Fruit fly (Drosophila melanogaster) whole organism, embryonic: ENCODE results near the gene CG1801.

Experiments used
- Abd-B ChIP-seq: fragments of 200-800 bp; sonication (Bioruptor generic); optimal IDR thresholded peaks from 2 replicates; lab custom pipeline; 2018; ENCODE audit warnings: missing biosample characterization, mild to moderate bottlenecking, missing genetic modification characterization, moderate library complexity
- Asciz ChIP-seq: fragments of 200-800 bp; sonication (Bioruptor generic); optimal IDR thresholded peaks from 2 replicates; lab custom pipeline; 2017; ENCODE audit warnings: missing biosample characterization, mild to moderate bottlenecking, missing genetic modification characterization, missing genetic modification reagents
- CG10274 ChIP-seq: fragments of 200-800 bp; sonication (Bioruptor generic); optimal IDR thresholded peaks from 3 replicates; lab custom pipeline; 2017; ENCODE audit warnings: missing biosample characterization, mild to moderate bottlenecking, missing genetic modification characterization
- CG10979 ChIP-seq: fragments of 200-800 bp; sonication (Bioruptor generic); optimal IDR thresholded peaks from 2 replicates; lab custom pipeline; 2018; ENCODE audit warnings: missing biosample characterization, mild to moderate bottlenecking, missing genetic modification characterization, moderate library complexity
- CG13894 ChIP-seq: fragments of 200-800 bp; sonication (Bioruptor generic); optimal IDR thresholded peaks from 3 replicates; lab custom pipeline; 2018; ENCODE audit warnings: missing biosample characterization, mild to moderate bottlenecking, missing genetic modification characterization, moderate library complexity
- CG1792 ChIP-seq: fragments of 200-800 bp; sonication (Bioruptor generic); optimal IDR thresholded peaks from 2 replicates; lab custom pipeline; 2016; ENCODE audit warnings: missing biosample characterization, missing genetic modification characterization
- CG18011 ChIP-seq: fragments of 200-800 bp; sonication (Bioruptor generic); optimal IDR thresholded peaks from 2 replicates; lab custom pipeline; 2017; ENCODE audit warnings: missing biosample characterization, missing genetic modification characterization, mild to moderate bottlenecking, moderate library complexity, missing genotype
- CG18764 ChIP-seq: fragments of 200-800 bp; sonication (Bioruptor generic); optimal IDR thresholded peaks from 3 replicates; lab custom pipeline; 2016; ENCODE audit warnings: missing biosample characterization, missing genetic modification characterization
- CG2875 ChIP-seq: fragments of 200-800 bp; sonication (Bioruptor generic); optimal IDR thresholded peaks from 2 replicates; lab custom pipeline; 2017; ENCODE audit warnings: missing biosample characterization, mild to moderate bottlenecking, missing genetic modification characterization, missing genetic modification reagents
- CG3065 ChIP-seq: fragments of 200-800 bp; sonication (Bioruptor generic); optimal IDR thresholded peaks from 2 replicates; lab custom pipeline; 2016; ENCODE audit warnings: missing biosample characterization, missing genetic modification characterization
- CG34224 ChIP-seq: fragments of 200-800 bp; sonication (Bioruptor generic); IDR thresholded peaks from 3 replicates; pipeline ENCODE4 v1.3.6; 2022; ENCODE audit warnings: missing biosample characterization, missing genetic modification characterization; ENCODE audit not compliant: partially characterized antibody
- CG6272 ChIP-seq: fragments of 200-800 bp; sonication (Bioruptor generic); IDR thresholded peaks from 2 replicates; pipeline ENCODE4 v1.3.6; 2022; ENCODE audit warnings: missing biosample characterization, missing genetic modification characterization
- CG7357 ChIP-seq: fragments of 200-800 bp; sonication (Bioruptor generic); IDR thresholded peaks from 3 replicates; pipeline ENCODE4 v1.3.6; 2022; ENCODE audit warnings: missing biosample characterization, missing genetic modification characterization
- CG8944 ChIP-seq: fragments of 200-800 bp; sonication (Bioruptor generic); optimal IDR thresholded peaks from 3 replicates; lab custom pipeline; 2016; ENCODE audit warnings: missing biosample characterization, missing genetic modification characterization
- CG9797 ChIP-seq: fragments of 200-800 bp; sonication (Bioruptor generic); optimal IDR thresholded peaks from 3 replicates; lab custom pipeline; 2018; ENCODE audit warnings: missing biosample characterization, mild to moderate bottlenecking, missing genetic modification characterization
- CTCF ChIP-seq: fragments of 200-800 bp; sonication (Bioruptor generic); optimal IDR thresholded peaks from 2 replicates; lab custom pipeline; 2017; ENCODE audit warnings: missing biosample characterization, mild to moderate bottlenecking, missing genetic modification characterization, moderate library complexity
- Dek ChIP-seq: fragments of 200-800 bp; sonication (Bioruptor generic); optimal IDR thresholded peaks from 3 replicates; lab custom pipeline; 2019; ENCODE audit warnings: missing biosample characterization, mild to moderate bottlenecking, missing genetic modification characterization, moderate library complexity
- Dip2 ChIP-seq: fragments of 200-800 bp; sonication (Bioruptor generic); IDR thresholded peaks from 2 replicates; pipeline ENCODE4 v1.3.6; 2022; ENCODE audit warnings: missing biosample characterization, missing genetic modification characterization
- Dll ChIP-seq: fragments of 200-800 bp; sonication (Bioruptor generic); IDR thresholded peaks from 4 replicates; pipeline ENCODE4 v1.3.6; 2022; ENCODE audit warnings: missing biosample characterization, missing genetic modification characterization; ENCODE audit not compliant: partially characterized antibody
- Fer3 ChIP-seq: fragments of 200-800 bp; sonication (Bioruptor generic); optimal IDR thresholded peaks from 2 replicates; lab custom pipeline; 2018; ENCODE audit warnings: missing biosample characterization, mild to moderate bottlenecking, missing genetic modification characterization, moderate library complexity
- Gsc ChIP-seq: fragments of 200-800 bp; sonication (Bioruptor generic); IDR thresholded peaks from 2 replicates; pipeline ENCODE4 v1.3.6; 2022; ENCODE audit warnings: missing biosample characterization, missing genetic modification characterization
- HLH4C ChIP-seq: fragments of 200-800 bp; sonication (Bioruptor generic); IDR thresholded peaks from 3 replicates; pipeline ENCODE4 v1.3.6; 2022; ENCODE audit warnings: missing biosample characterization, missing genetic modification characterization; ENCODE audit not compliant: partially characterized antibody
- HLH54F ChIP-seq: fragments of 200-800 bp; sonication (Bioruptor generic); optimal IDR thresholded peaks from 3 replicates; lab custom pipeline; 2016; ENCODE audit warnings: missing biosample characterization, missing genetic modification characterization
- Hmx ChIP-seq: fragments of 200-800 bp; sonication (Bioruptor generic); optimal IDR thresholded peaks from 2 replicates; lab custom pipeline; 2016; ENCODE audit warnings: missing biosample characterization, missing genetic modification characterization
- MESR4 ChIP-seq: fragments of 200-800 bp; sonication (Bioruptor generic); optimal IDR thresholded peaks from 2 replicates; lab custom pipeline; 2018; ENCODE audit warnings: missing biosample characterization, mild to moderate bottlenecking, missing genetic modification characterization, moderate library complexity
- Mes4 ChIP-seq: fragments of 200-800 bp; sonication (Bioruptor generic); optimal IDR thresholded peaks from 2 replicates; lab custom pipeline; 2016; ENCODE audit warnings: missing biosample characterization, missing genetic modification characterization
- TFAM ChIP-seq: fragments of 200-800 bp; sonication (Bioruptor generic); optimal IDR thresholded peaks from 2 replicates; lab custom pipeline; 2017; ENCODE audit warnings: missing biosample characterization, missing genetic modification characterization, inconsistent platforms
- Usf ChIP-seq: fragments of 200-800 bp; sonication (Bioruptor generic); optimal IDR thresholded peaks from 2 replicates; lab custom pipeline; 2017; ENCODE audit warnings: missing genotype, missing biosample characterization, missing genetic modification characterization
- abd-A ChIP-seq: fragments of 200-800 bp; sonication (Bioruptor generic); optimal IDR thresholded peaks from 3 replicates; lab custom pipeline; 2019; ENCODE audit warnings: missing biosample characterization, mild to moderate bottlenecking, missing genetic modification characterization, moderate library complexity
- btn ChIP-seq: fragments of 200-800 bp; sonication (Bioruptor generic); optimal IDR thresholded peaks from 2 replicates; lab custom pipeline; 2016; ENCODE audit warnings: missing biosample characterization, missing genetic modification characterization
- chinmo ChIP-seq: fragments of 200-800 bp; sonication (Bioruptor generic); IDR thresholded peaks from 4 replicates; pipeline ENCODE4 v1.3.6; 2022; ENCODE audit warnings: missing biosample characterization, missing genetic modification characterization; ENCODE audit not compliant: partially characterized antibody
- crol ChIP-seq: fragments of 200-800 bp; sonication (Bioruptor generic); IDR thresholded peaks from 2 replicates; pipeline ENCODE4 v1.3.6; 2022; ENCODE audit warnings: missing biosample characterization, missing genetic modification characterization
- danr ChIP-seq: fragments of 200-800 bp; sonication (Bioruptor generic); IDR thresholded peaks from 2 replicates; pipeline ENCODE4 v1.3.6; 2022; ENCODE audit warnings: missing biosample characterization, missing genetic modification characterization
- dmrt99B ChIP-seq: fragments of 200-800 bp; sonication (Bioruptor generic); optimal IDR thresholded peaks from 2 replicates; lab custom pipeline; 2018; ENCODE audit warnings: missing biosample characterization, mild to moderate bottlenecking, missing genetic modification characterization, moderate library complexity
- gce ChIP-seq: fragments of 200-800 bp; sonication (Bioruptor generic); IDR thresholded peaks from 3 replicates; pipeline ENCODE4 v1.3.6; 2022; ENCODE audit warnings: missing biosample characterization, missing genetic modification characterization
- nmo ChIP-seq: fragments of 200-800 bp; sonication (Bioruptor generic); optimal IDR thresholded peaks from 2 replicates; lab custom pipeline; 2018; ENCODE audit warnings: missing biosample characterization, mild to moderate bottlenecking, missing genetic modification characterization, moderate library complexity
- phol ChIP-seq: fragments of 200-800 bp; sonication (Bioruptor generic); optimal IDR thresholded peaks from 3 replicates; lab custom pipeline; 2018; ENCODE audit warnings: missing biosample characterization, mild to moderate bottlenecking, missing genetic modification characterization, moderate library complexity
- pros ChIP-seq: fragments of 200-800 bp; sonication (Bioruptor generic); optimal IDR thresholded peaks from 3 replicates; lab custom pipeline; 2019; ENCODE audit warnings: missing biosample characterization, mild to moderate bottlenecking, missing genetic modification characterization, moderate library complexity
- ro ChIP-seq: fragments of 200-800 bp; sonication (Bioruptor generic); IDR thresholded peaks from 2 replicates; pipeline ENCODE4 v1.3.6; 2022; ENCODE audit warnings: missing biosample characterization, missing genetic modification characterization
- run ChIP-seq: fragments of 200-800 bp; sonication (Bioruptor generic); optimal IDR thresholded peaks from 3 replicates; lab custom pipeline; 2018; ENCODE audit warnings: missing biosample characterization, mild to moderate bottlenecking, missing genetic modification characterization
- salm ChIP-seq: fragments of 200-800 bp; sonication (Bioruptor generic); optimal IDR thresholded peaks from 2 replicates; lab custom pipeline; 2018; ENCODE audit warnings: missing biosample characterization, mild to moderate bottlenecking, missing genetic modification characterization
- sc ChIP-seq, 3 experiments: fragments of >200 bp in 2 of 3; fragments of 200-800 bp in 1 of 3; sonication (Bioruptor generic) in 1 of 3; optimal IDR thresholded peaks; 2 replicates in 2 of 3; 3 replicates in 1 of 3; lab custom pipeline; 2017; ENCODE audit warnings: mild to moderate bottlenecking in 1 of 3, missing biosample characterization in 1 of 3, missing genetic modification characterization in 1 of 3, missing genetic modification reagents in 1 of 3
- seq ChIP-seq: fragments of 200-800 bp; sonication (Bioruptor generic); IDR thresholded peaks from 2 replicates; pipeline ENCODE4 v1.3.6; 2022; ENCODE audit warnings: missing biosample characterization, missing genetic modification characterization
- sima ChIP-seq: fragments of 200-800 bp; sonication (Bioruptor generic); optimal IDR thresholded peaks from 2 replicates; lab custom pipeline; 2016; ENCODE audit warnings: missing biosample characterization, missing genetic modification characterization
- slou ChIP-seq: fragments of 200-800 bp; sonication (Bioruptor generic); optimal IDR thresholded peaks from 3 replicates; lab custom pipeline; 2016; ENCODE audit warnings: missing biosample characterization, missing genetic modification characterization
- stc ChIP-seq: fragments of 200-800 bp; sonication (Bioruptor generic); IDR thresholded peaks from 2 replicates; pipeline ENCODE4 v1.3.6; 2022; ENCODE audit warnings: missing biosample characterization, missing genetic modification characterization
- stwl ChIP-seq: fragments of 200-800 bp; sonication (Bioruptor generic); optimal IDR thresholded peaks from 3 replicates; lab custom pipeline; 2018; ENCODE audit warnings: missing biosample characterization, mild to moderate bottlenecking, missing genetic modification characterization, moderate library complexity
- tap ChIP-seq: fragments of 200-800 bp; optimal IDR thresholded peaks from 3 replicates; lab custom pipeline; 2019; ENCODE audit warnings: missing biosample characterization, mild to moderate bottlenecking, missing genetic modification characterization, moderate library complexity
- usp ChIP-seq: fragments of >200 bp; optimal IDR thresholded peaks from 2 replicates; lab custom pipeline; 2017; ENCODE audit warnings: missing biosample characterization, missing genetic modification characterization

The CG1801 gene

dm6 chrX:21281039-21281911, 36.0 kb downstream of the CG1801 start, which contains the start of gene Mnr (continued):
- TF ChIP-seq CG18764 (GFP tag; lab: Kevin White, UChicago) (peak; percentile 1), CG10979 (tag; lab: Kevin White, UChicago) (no peak), phol (tag; lab: Kevin White, UChicago) (peak; percentile 10), Gsc (GFP tag; lab: Robert Waterston, UW) (no peak), pros (GFP tag; lab: Kevin White, UChicago) (peak; percentile 49), Mes4 (GFP tag; lab: Kevin White, UChicago) (no peak), btn (GFP tag; lab: Kevin White, UChicago) (no peak), CG7357 (GFP tag; lab: Robert Waterston, UW) (no peak), sima (no peak), chinmo (GFP tag; lab: Robert Waterston, UW) (peak; percentile 99), Dip2 (no peak), CG1792 (GFP tag; lab: Kevin White, UChicago) (no peak), usp (GFP tag; lab: Kevin White, UChicago) (no peak), stwl (peak; percentile 9), CTCF (GFP tag; lab: Kevin White, UChicago) (peak; percentile 40), CG2875 (no peak), CG6272 (no peak), HLH4C (no peak; the same call in 2 of the 3 replicates), CG8944 (no peak), Dll (GFP tag; lab: Robert Waterston, UW) (no peak), Asciz (GFP tag; lab: Kevin White, UChicago) (no peak), CG3065 (GFP tag; lab: Kevin White, UChicago) (no peak), CG13894 (peak; percentile 64), TFAM (GFP tag; lab: Kevin White, UChicago) (no peak), sc (optimal IDR thresholded peaks at IDR 0.05; lab: Kevin White, UChicago) (no peak), sc (GFP tag; optimal IDR thresholded peaks at IDR 0.05; lab: Kevin White, UChicago) (no peak), slou (GFP tag; lab: Kevin White, UChicago) (no peak), CG34224 (GFP tag; lab: Robert Waterston, UW) (0 out of 3 replicates have a peak, but pooled peaks have one; percentile 8), CG10274 (GFP tag; lab: Kevin White, UChicago) (no peak), crol (GFP tag; lab: Robert Waterston, UW) (peak; percentile 98), run (tag; lab: Kevin White, UChicago) (no peak), stc (no peak), danr (GFP tag; lab: Robert Waterston, UW) (no peak), CG18011 (no peak), abd-A (tag; lab: Kevin White, UChicago) (peak; percentile 72), Fer3 (tag; lab: Kevin White, UChicago) (no peak), Dek (no peak), Usf (no peak), dmrt99B (tag; lab: Kevin White, UChicago) (no peak), CG9797 (GFP tag; lab: Kevin White, UChicago) (no peak), salm (no peak), ro (GFP tag; lab: Robert Waterston, UW) (no peak), MESR4 (GFP tag; lab: Kevin White, UChicago) (peak; percentile 6), Abd-B (GFP tag; lab: Kevin White, UChicago) (peak; percentile 15), gce (no peak), tap (tag; lab: Kevin White, UChicago) (no peak), seq (GFP tag; lab: Robert Waterston, UW) (peak; percentile 36; the same call in 1 of the 2 replicates), Hmx (no peak), HLH54F (GFP tag; lab: Kevin White, UChicago) (no peak), nmo (peak; percentile 2)
